Worm (Caenorhabditis elegans): Measurements from ENCODE around the gene Y7A9A.1.

- TF ChIP-seq lin-13 (GFP tag; optimal IDR thresholded peaks at IDR 0.05) (no peak), nhr-11 (tag; optimal IDR thresholded peaks at IDR 0.05) (no peak), nhr-12 (tag; optimal IDR thresholded peaks at IDR 0.05) (no peak), unc-39 (tag; optimal IDR thresholded peaks at IDR 0.05) (no peak), aly-2 (tag; optimal IDR thresholded peaks at IDR 0.05) (no peak), ztf-4 (tag; optimal IDR thresholded peaks at IDR 0.05) (no peak), ama-1 (optimal IDR thresholded peaks at IDR 0.05) (no peak)
Measured at ce11 chrIV:16167941-16168340, 28.9 kb upstream of the Y7A9A.1 start.

Data from whole organism, L2 larva.